Fruit fly (Drosophila melanogaster) whole organism, embryonic: ENCODE measurements around the gene SsRbeta.

Experiments
- Abd-B ChIP-seq: fragments of 200-800 bp; sonication (Bioruptor generic); optimal IDR thresholded peaks from 2 replicates; lab custom pipeline; 2018; ENCODE audit warnings: missing biosample characterization, mild to moderate bottlenecking, missing genetic modification characterization, moderate library complexity
- Ada2b ChIP-seq: fragments of 200-800 bp; sonication (Bioruptor generic); IDR thresholded peaks from 2 replicates; pipeline ENCODE4 v1.3.6; 2022; ENCODE audit warnings: missing biosample characterization, missing genetic modification characterization
- B-H2 ChIP-seq: fragments of 200-800 bp; sonication (Bioruptor generic); optimal IDR thresholded peaks from 2 replicates; lab custom pipeline; 2018; ENCODE audit warnings: missing biosample characterization, mild to moderate bottlenecking, missing genetic modification characterization
- CG10654 ChIP-seq: fragments of 200-800 bp; sonication (Bioruptor generic); optimal IDR thresholded peaks from 2 replicates; lab custom pipeline; 2016; ENCODE audit warnings: missing biosample characterization, missing genetic modification characterization
- CG1233 ChIP-seq: fragments of 200-800 bp; sonication (Bioruptor generic); optimal IDR thresholded peaks from 4 replicates; lab custom pipeline; 2018; ENCODE audit warnings: missing biosample characterization, mild to moderate bottlenecking, missing genetic modification characterization
- CG13775 ChIP-seq: fragments of 200-800 bp; sonication (Bioruptor generic); optimal IDR thresholded peaks from 3 replicates; lab custom pipeline; 2017; ENCODE audit warnings: missing biosample characterization, mild to moderate bottlenecking, missing genetic modification characterization
- CG1603 ChIP-seq: fragments of 200-800 bp; sonication (Bioruptor generic); optimal IDR thresholded peaks from 2 replicates; lab custom pipeline; 2019; ENCODE audit warnings: missing biosample characterization, mild to moderate bottlenecking, missing genetic modification characterization, moderate library complexity
- CG18262 ChIP-seq: fragments of 200-800 bp; optimal IDR thresholded peaks from 3 replicates; lab custom pipeline; 2019; ENCODE audit warnings: missing biosample characterization, mild to moderate bottlenecking, missing genetic modification characterization, moderate library complexity
- CG2199 ChIP-seq: fragments of 200-800 bp; sonication (Bioruptor generic); IDR thresholded peaks from 3 replicates; pipeline ENCODE4 v1.3.6; 2022; ENCODE audit warnings: missing biosample characterization, missing genetic modification characterization
- CG2875 ChIP-seq: fragments of 200-800 bp; sonication (Bioruptor generic); optimal IDR thresholded peaks from 2 replicates; lab custom pipeline; 2017; ENCODE audit warnings: missing biosample characterization, mild to moderate bottlenecking, missing genetic modification characterization, missing genetic modification reagents
- CG30431 ChIP-seq: fragments of 200-800 bp; sonication (Bioruptor generic); optimal IDR thresholded peaks from 2 replicates; lab custom pipeline; 2017; ENCODE audit warnings: missing biosample characterization, missing genetic modification characterization
- CG32772 ChIP-seq: fragments of 200-800 bp; sonication (Bioruptor generic); IDR thresholded peaks from 2 replicates; pipeline ENCODE4 v1.3.6; 2022; ENCODE audit warnings: missing biosample characterization, missing genetic modification characterization
- CG6272 ChIP-seq: fragments of 200-800 bp; sonication (Bioruptor generic); IDR thresholded peaks from 2 replicates; pipeline ENCODE4 v1.3.6; 2022; ENCODE audit warnings: missing biosample characterization, missing genetic modification characterization
- CG7556 ChIP-seq: fragments of 200-800 bp; sonication (Bioruptor generic); optimal IDR thresholded peaks from 2 replicates; lab custom pipeline; 2017; ENCODE audit warnings: missing biosample characterization, mild to moderate bottlenecking, missing genetic modification characterization
- D19A ChIP-seq: fragments of 200-800 bp; optimal IDR thresholded peaks from 3 replicates; lab custom pipeline; 2019; ENCODE audit warnings: missing biosample characterization, mild to moderate bottlenecking, missing genetic modification characterization, moderate library complexity
- D19B ChIP-seq: fragments of 200-800 bp; sonication (Bioruptor generic); optimal IDR thresholded peaks from 2 replicates; lab custom pipeline; 2017; ENCODE audit warnings: missing biosample characterization, mild to moderate bottlenecking, missing genetic modification characterization
- Dfd ChIP-seq, 2 experiments: fragments of >200 bp; optimal IDR thresholded peaks; 2 replicates each; lab custom pipeline; 2017; ENCODE audit warnings: missing biosample characterization in 2 of 2, missing genetic modification characterization in 2 of 2
- HLH4C ChIP-seq: fragments of 200-800 bp; sonication (Bioruptor generic); IDR thresholded peaks from 3 replicates; pipeline ENCODE4 v1.3.6; 2022; ENCODE audit warnings: missing biosample characterization, missing genetic modification characterization; ENCODE audit not compliant: partially characterized antibody
- Hey ChIP-seq: fragments of 200-800 bp; sonication (Bioruptor generic); optimal IDR thresholded peaks from 3 replicates; lab custom pipeline; 2018; ENCODE audit warnings: missing biosample characterization, mild to moderate bottlenecking, missing genetic modification characterization
- MBD-R2 ChIP-seq: fragments of 200-800 bp; sonication (Bioruptor generic); IDR thresholded peaks from 2 replicates; pipeline ENCODE4 v1.3.6; 2022; ENCODE audit warnings: missing biosample characterization, missing genetic modification characterization
- NK7.1 ChIP-seq: fragments of 200-800 bp; sonication (Bioruptor generic); optimal IDR thresholded peaks from 3 replicates; lab custom pipeline; 2016; ENCODE audit warnings: missing biosample characterization, missing genetic modification characterization
- PHDP ChIP-seq: fragments of 200-800 bp; sonication (Bioruptor generic); optimal IDR thresholded peaks from 3 replicates; lab custom pipeline; 2018; ENCODE audit warnings: missing biosample characterization, mild to moderate bottlenecking, missing genetic modification characterization, moderate library complexity
- Ssrp ChIP-seq: fragments of 200-800 bp; sonication (Bioruptor generic); optimal IDR thresholded peaks from 2 replicates; lab custom pipeline; 2018; ENCODE audit warnings: missing biosample characterization, mild to moderate bottlenecking, missing genetic modification characterization, moderate library complexity
- Taf1 ChIP-seq: fragments of 200-800 bp; sonication (Bioruptor generic); IDR thresholded peaks from 2 replicates; pipeline ENCODE4 v1.3.6; 2022; ENCODE audit warnings: missing biosample characterization, missing genetic modification characterization
- abd-A ChIP-seq: fragments of 200-800 bp; sonication (Bioruptor generic); optimal IDR thresholded peaks from 3 replicates; lab custom pipeline; 2019; ENCODE audit warnings: missing biosample characterization, mild to moderate bottlenecking, missing genetic modification characterization, moderate library complexity
- ap ChIP-seq: fragments of 200-800 bp; sonication (Bioruptor generic); IDR thresholded peaks from 2 replicates; pipeline ENCODE4 v1.3.6; 2022; ENCODE audit warnings: missing biosample characterization, missing genetic modification characterization
- cad ChIP-seq: fragments of >200 bp; optimal IDR thresholded peaks from 2 replicates; lab custom pipeline; 2017; ENCODE audit warnings: missing biosample characterization, missing genetic modification characterization
- cg ChIP-seq: fragments of 200-800 bp; sonication (Bioruptor generic); optimal IDR thresholded peaks from 3 replicates; lab custom pipeline; 2019; ENCODE audit warnings: missing biosample characterization, mild to moderate bottlenecking, missing genetic modification characterization, moderate library complexity
- chm ChIP-seq: fragments of 200-800 bp; sonication (Bioruptor generic); IDR thresholded peaks from 2 replicates; pipeline ENCODE4 v1.3.6; 2022; ENCODE audit warnings: missing biosample characterization, missing genetic modification characterization
- dati ChIP-seq: fragments of 200-800 bp; sonication (Bioruptor generic); IDR thresholded peaks from 2 replicates; pipeline ENCODE4 v1.3.6; 2022; ENCODE audit warnings: missing biosample characterization, missing genetic modification characterization
- ems ChIP-seq: fragments of 200-800 bp; sonication (Bioruptor generic); optimal IDR thresholded peaks from 3 replicates; lab custom pipeline; 2016; ENCODE audit warnings: missing biosample characterization, missing genetic modification characterization
- eyg ChIP-seq: fragments of 200-800 bp; sonication (Bioruptor generic); optimal IDR thresholded peaks from 3 replicates; lab custom pipeline; 2016; ENCODE audit warnings: missing biosample characterization, missing genetic modification characterization
- gfzf ChIP-seq: fragments of 200-800 bp; sonication (Bioruptor generic); optimal IDR thresholded peaks from 2 replicates; lab custom pipeline; 2016; ENCODE audit warnings: missing biosample characterization, mild to moderate bottlenecking, missing genetic modification characterization, moderate library complexity
- jumu ChIP-seq: fragments of 200-800 bp; sonication (Bioruptor generic); optimal IDR thresholded peaks from 3 replicates; lab custom pipeline; 2016; ENCODE audit warnings: missing biosample characterization, missing genetic modification characterization
- kni ChIP-seq: fragments of 200-800 bp; sonication (Bioruptor generic); optimal IDR thresholded peaks from 3 replicates; lab custom pipeline; 2017; ENCODE audit warnings: mild to moderate bottlenecking, missing biosample characterization, missing genetic modification reagents, missing genetic modification characterization
- lab ChIP-seq: fragments of 200-800 bp; sonication (Bioruptor generic); optimal IDR thresholded peaks from 3 replicates; lab custom pipeline; 2017; ENCODE audit warnings: missing biosample characterization, missing genetic modification characterization, mild to moderate bottlenecking, moderate library complexity, missing genetic modification reagents
- lov ChIP-seq, 2 experiments: fragments of 200-800 bp in 1 of 2; fragments of >200 bp in 1 of 2; sonication (Bioruptor generic) in 1 of 2; IDR thresholded peaks in 1 of 2; optimal IDR thresholded peaks in 1 of 2; 2 replicates in 1 of 2; 3 replicates in 1 of 2; pipeline versions ENCODE4 v1.3.6 to Lab custom; 2017 to 2022; ENCODE audit warnings: missing biosample characterization in 1 of 2, missing genetic modification characterization in 1 of 2
- mirr ChIP-seq: fragments of 200-800 bp; sonication (Bioruptor generic); optimal IDR thresholded peaks from 3 replicates; lab custom pipeline; 2018; ENCODE audit warnings: missing biosample characterization, mild to moderate bottlenecking, missing genetic modification characterization
- pita ChIP-seq: fragments of 200-800 bp; sonication (Bioruptor generic); optimal IDR thresholded peaks from 2 replicates; lab custom pipeline; 2017; ENCODE audit warnings: missing biosample characterization, mild to moderate bottlenecking, missing genetic modification characterization
- prd ChIP-seq, 3 experiments: fragments of >200 bp in 2 of 3; fragments of 200-800 bp in 1 of 3; sonication (Bioruptor generic) in 1 of 3; optimal IDR thresholded peaks in 2 of 3; IDR thresholded peaks in 1 of 3; 2 replicates in 2 of 3; 3 replicates in 1 of 3; pipeline versions ENCODE4 v1.3.6 to Lab custom; 2017 to 2022; ENCODE audit warnings: missing biosample characterization in 1 of 3, missing genetic modification characterization in 1 of 3
- pum ChIP-seq: fragments of 200-800 bp; sonication (Bioruptor generic); optimal IDR thresholded peaks from 2 replicates; lab custom pipeline; 2016; ENCODE audit warnings: missing biosample characterization, missing genetic modification characterization
- ranshi ChIP-seq: fragments of 200-800 bp; sonication (Bioruptor generic); IDR thresholded peaks from 2 replicates; pipeline ENCODE4 v1.3.6; 2022; ENCODE audit warnings: missing biosample characterization, missing genetic modification characterization
- sd ChIP-seq: fragments of 200-800 bp; sonication (Bioruptor generic); optimal IDR thresholded peaks from 3 replicates; lab custom pipeline; 2018; ENCODE audit warnings: missing biosample characterization, mild to moderate bottlenecking, missing genetic modification characterization, moderate library complexity
- sima ChIP-seq: fragments of 200-800 bp; sonication (Bioruptor generic); optimal IDR thresholded peaks from 2 replicates; lab custom pipeline; 2016; ENCODE audit warnings: missing biosample characterization, missing genetic modification characterization
- so ChIP-seq: fragments of 200-800 bp; sonication (Bioruptor generic); IDR thresholded peaks from 3 replicates; pipeline ENCODE4 v1.3.6; 2022; ENCODE audit warnings: missing biosample characterization, missing genetic modification characterization
- tgo ChIP-seq: fragments of 200-800 bp; sonication (Bioruptor generic); IDR thresholded peaks from 3 replicates; pipeline ENCODE4 v1.3.6; 2022; ENCODE audit warnings: missing biosample characterization, missing genetic modification characterization
- tin ChIP-seq: fragments of 200-800 bp; sonication (Bioruptor generic); optimal IDR thresholded peaks from 3 replicates; lab custom pipeline; 2016; ENCODE audit warnings: missing biosample characterization, missing genetic modification characterization
- tna ChIP-seq: fragments of 200-800 bp; sonication (Bioruptor generic); IDR thresholded peaks from 2 replicates; pipeline ENCODE4 v1.3.6; 2022; ENCODE audit warnings: missing biosample characterization, missing genetic modification characterization; ENCODE audit not compliant: partially characterized antibody
- zen2 ChIP-seq: fragments of 200-800 bp; sonication (Bioruptor generic); IDR thresholded peaks from 3 replicates; pipeline ENCODE4 v1.3.6; 2022; ENCODE audit warnings: missing biosample characterization, missing genetic modification characterization; ENCODE audit not compliant: partially characterized antibody

SsRbeta gene

dm6 chr3L:16128481-16128972 lies 890 bp upstream of the SsRbeta start, which contains the start of gene Pgm1 (continued):
- peak; percentile 86 for TF ChIP-seq pum (GFP tag; lab: Kevin White, UChicago)
- TF ChIP-seq CG2875 (GFP tag; lab: Kevin White, UChicago), result peak; percentile 69
- peak; percentile 81 for TF ChIP-seq ap (GFP tag; lab: Robert Waterston, UW)
- peak; percentile 76 for TF ChIP-seq CG18262 (tag; lab: Kevin White, UChicago)
- TF ChIP-seq cg (GFP tag; lab: Kevin White, UChicago), result no peak
- peak; percentile 64; the same call in 1 of the 2 replicates for TF ChIP-seq MBD-R2
- TF ChIP-seq D19B (GFP tag; lab: Kevin White, UChicago), result peak; percentile 74
- no peak for TF ChIP-seq Dfd (GFP tag; optimal IDR thresholded peaks at IDR 0.05; lab: Kevin White, UChicago)
- peak; percentile 71 for TF ChIP-seq eyg (GFP tag; lab: Kevin White, UChicago)
- peak; percentile 86 for TF ChIP-seq PHDP (tag; lab: Kevin White, UChicago)
- TF ChIP-seq Hey, result peak; percentile 79
- TF ChIP-seq CG13775 (GFP tag; lab: Kevin White, UChicago), result peak; percentile 67
- TF ChIP-seq CG7556 (GFP tag; lab: Kevin White, UChicago), result peak; percentile 74
- peak; percentile 64 for TF ChIP-seq D19A (tag; lab: Kevin White, UChicago)
- peak; percentile 37; the same call in 1 of the 2 replicates for TF ChIP-seq Taf1 (GFP tag; lab: Robert Waterston, UW)
- TF ChIP-seq prd (optimal IDR thresholded peaks at IDR 0.05; lab: Kevin White, UChicago), result no peak
- peak; percentile 75 for TF ChIP-seq prd (GFP tag; IDR thresholded peaks at IDR 0.05; lab: Robert Waterston, UW)
- no peak for TF ChIP-seq gfzf (GFP tag; lab: Kevin White, UChicago)
- TF ChIP-seq CG6272 (GFP tag; lab: Robert Waterston, UW), result peak; percentile 40; the same call in 1 of the 2 replicates
- TF ChIP-seq Abd-B (GFP tag; lab: Kevin White, UChicago), result no peak
- TF ChIP-seq sd (tag; lab: Kevin White, UChicago), result no peak
- TF ChIP-seq sima (GFP tag; lab: Kevin White, UChicago), result peak; percentile 70
- TF ChIP-seq tin (GFP tag; lab: Kevin White, UChicago), result peak; percentile 70
- TF ChIP-seq cad (GFP tag; lab: Kevin White, UChicago), result no peak
- peak; percentile 92 for TF ChIP-seq ems (GFP tag; lab: Kevin White, UChicago)
- no peak for TF ChIP-seq abd-A (tag; lab: Kevin White, UChicago)
- peak; percentile 90 for TF ChIP-seq NK7.1 (GFP tag; lab: Kevin White, UChicago)
- peak; percentile 67; the same call in 1 of the 3 replicates for TF ChIP-seq so (GFP tag; lab: Robert Waterston, UW)
- peak; percentile 65 for TF ChIP-seq Ssrp (tag; lab: Kevin White, UChicago)
- no peak for TF ChIP-seq pita
- peak; percentile 66; the same call in 1 of the 2 replicates for TF ChIP-seq ranshi (GFP tag; lab: Robert Waterston, UW)
- peak; percentile 60 for TF ChIP-seq CG30431 (GFP tag; lab: Kevin White, UChicago)
- TF ChIP-seq CG2199 (GFP tag; lab: Robert Waterston, UW), result no peak
- 0 out of 2 replicates have a peak, but pooled peaks have one; percentile 45 for TF ChIP-seq chm (GFP tag; lab: Robert Waterston, UW)
- peak; percentile 68 for TF ChIP-seq Ada2b (GFP tag; lab: Robert Waterston, UW)
- peak; percentile 89 for TF ChIP-seq jumu (GFP tag; lab: Kevin White, UChicago)
- TF ChIP-seq zen2 (GFP tag; lab: Robert Waterston, UW), result no peak
- TF ChIP-seq dati, result 0 out of 2 replicates have a peak, but pooled peaks have one; percentile 34
- TF ChIP-seq CG1603, result peak; percentile 95
- TF ChIP-seq mirr, result peak; percentile 97
- peak; percentile 49 for TF ChIP-seq CG1233 (GFP tag; lab: Kevin White, UChicago)
- no peak for TF ChIP-seq lov (optimal IDR thresholded peaks at IDR 0.05; lab: Kevin White, UChicago)
- TF ChIP-seq lov (GFP tag; IDR thresholded peaks at IDR 0.05; lab: Robert Waterston, UW), result 0 out of 3 replicates have a peak, but pooled peaks have one; percentile 38
- TF ChIP-seq CG10654 (GFP tag; lab: Kevin White, UChicago), result peak; percentile 77
- no peak for TF ChIP-seq kni
- TF ChIP-seq lab (GFP tag; lab: Kevin White, UChicago), result peak; percentile 87
- 0 out of 3 replicates have a peak, but pooled peaks have one; percentile 6 for TF ChIP-seq HLH4C
- peak; percentile 46; the same call in 2 of the 3 replicates for TF ChIP-seq tgo (GFP tag; lab: Robert Waterston, UW)
- peak; percentile 63 for TF ChIP-seq CG32772 (GFP tag; lab: Robert Waterston, UW)
- TF ChIP-seq B-H2 (GFP tag; lab: Kevin White, UChicago), result peak; percentile 71
- no peak for TF ChIP-seq tna (GFP tag; lab: Robert Waterston, UW)
